Fruit fly (Drosophila melanogaster): ENCODE data around the gene CG7115.

Gene CG7115

DNA sequence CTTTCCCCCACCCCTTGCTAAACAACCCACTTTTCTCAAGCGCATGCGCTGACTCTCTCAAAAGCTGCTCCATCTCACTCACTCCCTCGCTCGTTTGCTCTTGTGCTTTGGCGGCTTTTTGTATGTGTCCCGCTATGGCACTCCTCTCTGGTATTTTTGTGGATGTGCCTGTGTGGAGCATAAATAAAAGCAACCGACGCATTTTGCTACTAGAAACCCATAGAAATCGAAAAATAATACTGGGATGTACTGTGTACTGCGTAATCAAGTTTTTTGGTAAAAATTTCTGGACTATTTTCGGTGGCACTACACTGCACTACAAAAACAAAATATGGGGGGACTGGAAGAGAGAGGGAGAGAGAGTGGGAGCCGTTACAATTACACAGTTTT, 11.3 kb upstream of the CG7115 start (continued):
- TF ChIP-seq CG17829 (tag; optimal IDR thresholded peaks at IDR 0.05), result no peak
- no peak for TF ChIP-seq p53 (GFP tag; optimal IDR thresholded peaks at IDR 0.05)
- no peak for TF ChIP-seq CG8281 (tag; optimal IDR thresholded peaks at IDR 0.05)
- TF ChIP-seq CG6791 (GFP tag; IDR thresholded peaks at IDR 0.05; ENCODE audit: partially characterized antibody), result 0 out of 3 replicates have a peak, but pooled peaks have one; percentile 32
- TF ChIP-seq CG4707 (GFP tag; optimal IDR thresholded peaks at IDR 0.05), result peak; percentile 34
- TF ChIP-seq NK7.1 (GFP tag; optimal IDR thresholded peaks at IDR 0.05), result no peak
- TF ChIP-seq h (optimal IDR thresholded peaks at IDR 0.05), result no peak
- TF ChIP-seq Tbp (GFP tag; optimal IDR thresholded peaks at IDR 0.05), result no peak
- no peak for TF ChIP-seq emc (GFP tag; optimal IDR thresholded peaks at IDR 0.05)
- TF ChIP-seq Stat92E (GFP tag; optimal IDR thresholded peaks at IDR 0.05), result no peak
- TF ChIP-seq CG3726 (GFP tag; IDR thresholded peaks at IDR 0.05), result no peak
- TF ChIP-seq CG34224 (GFP tag; IDR thresholded peaks at IDR 0.05; ENCODE audit: partially characterized antibody), result no peak
- no peak for TF ChIP-seq Hr78 (GFP tag; optimal IDR thresholded peaks at IDR 0.05)
- TF ChIP-seq kni (GFP tag; optimal IDR thresholded peaks at IDR 0.05), result peak; percentile 86
- no peak for TF ChIP-seq CG11560 (tag; IDR thresholded peaks at IDR 0.05)
- no peak for TF ChIP-seq ase (GFP tag; IDR thresholded peaks at IDR 0.05)
- TF ChIP-seq sob (GFP tag; IDR thresholded peaks at IDR 0.05), result 0 out of 2 replicates have a peak, but pooled peaks have one; percentile 25
- no peak for TF ChIP-seq CG14860 (GFP tag; IDR thresholded peaks at IDR 0.05; ENCODE audit: partially characterized antibody)
- TF ChIP-seq CG1832 (GFP tag; optimal IDR thresholded peaks at IDR 0.05), result peak; percentile 74
- TF ChIP-seq CG10543 (GFP tag; optimal IDR thresholded peaks at IDR 0.05), result peak; percentile 86
- TF ChIP-seq en (GFP tag; optimal IDR thresholded peaks at IDR 0.05), result no peak
- peak; percentile 61 for TF ChIP-seq HmgD (GFP tag; optimal IDR thresholded peaks at IDR 0.05)
- TF ChIP-seq CG10565 (GFP tag; optimal IDR thresholded peaks at IDR 0.05), result no peak
- TF ChIP-seq ac (GFP tag; optimal IDR thresholded peaks at IDR 0.05), result no peak
- no peak for TF ChIP-seq az2 (GFP tag; optimal IDR thresholded peaks at IDR 0.05)
- TF ChIP-seq Vsx1 (GFP tag; optimal IDR thresholded peaks at IDR 0.05), result no peak
- TF ChIP-seq BEAF-32 (GFP tag; optimal IDR thresholded peaks at IDR 0.05), result no peak
- no peak for TF ChIP-seq CG3407 (GFP tag; optimal IDR thresholded peaks at IDR 0.05)
- no peak for TF ChIP-seq CG17328 (GFP tag; IDR thresholded peaks at IDR 0.05)
- TF ChIP-seq Dbx (GFP tag; IDR thresholded peaks at IDR 0.05), result peak; percentile 62; the same call in 2 of the 3 replicates
- no peak for TF ChIP-seq GATAe (GFP tag; conservative IDR thresholded peaks at IDR 0.05)
- TF ChIP-seq bcd (GFP tag; optimal IDR thresholded peaks at IDR 0.05), result no peak
- TF ChIP-seq CG7745 (tag; optimal IDR thresholded peaks at IDR 0.05), result no peak
- TF ChIP-seq CG30403 (GFP tag; optimal IDR thresholded peaks at IDR 0.05), result no peak
- no peak for TF ChIP-seq tx (GFP tag; optimal IDR thresholded peaks at IDR 0.05)
- no peak for TF ChIP-seq sim (GFP tag; IDR thresholded peaks at IDR 0.05)
- TF ChIP-seq CG8765 (GFP tag; IDR thresholded peaks at IDR 0.05), result no peak
- TF ChIP-seq pan (optimal IDR thresholded peaks at IDR 0.05), result no peak
- TF ChIP-seq pan (GFP tag; optimal IDR thresholded peaks at IDR 0.05 in 1 of 2, IDR thresholded peaks at IDR 0.05 in 1 of 2), result peak in 1 of 2 experiments; percentile 43
- TF ChIP-seq CG4360 (GFP tag; IDR thresholded peaks at IDR 0.05), result no peak
- no peak for TF ChIP-seq CG5953 (GFP tag; IDR thresholded peaks at IDR 0.05)
- no peak for TF ChIP-seq Ada2b (GFP tag; IDR thresholded peaks at IDR 0.05)
- TF ChIP-seq prd (optimal IDR thresholded peaks at IDR 0.05), result no peak
- TF ChIP-seq prd (GFP tag; IDR thresholded peaks at IDR 0.05), result no peak
- peak; percentile 45; the same call in 1 of the 2 replicates for TF ChIP-seq chm (GFP tag; IDR thresholded peaks at IDR 0.05)
- no peak for TF ChIP-seq dpn (GFP tag; optimal IDR thresholded peaks at IDR 0.05)
- TF ChIP-seq CG7786 (GFP tag; optimal IDR thresholded peaks at IDR 0.05), result peak; percentile 10
- no peak for TF ChIP-seq dan (GFP tag; IDR thresholded peaks at IDR 0.05)
- TF ChIP-seq ttk (GFP tag; IDR thresholded peaks at IDR 0.05), result no peak
- TF ChIP-seq CG1603 (tag; optimal IDR thresholded peaks at IDR 0.05), result no peak
- TF ChIP-seq CG2116 (GFP tag; optimal IDR thresholded peaks at IDR 0.05), result no peak
- TF ChIP-seq Ravus (GFP tag; IDR thresholded peaks at IDR 0.05), result no peak
